Worm (Caenorhabditis elegans): Measurements from ENCODE around the gene W03G1.2.

Gene W03G1.2

DNA sequence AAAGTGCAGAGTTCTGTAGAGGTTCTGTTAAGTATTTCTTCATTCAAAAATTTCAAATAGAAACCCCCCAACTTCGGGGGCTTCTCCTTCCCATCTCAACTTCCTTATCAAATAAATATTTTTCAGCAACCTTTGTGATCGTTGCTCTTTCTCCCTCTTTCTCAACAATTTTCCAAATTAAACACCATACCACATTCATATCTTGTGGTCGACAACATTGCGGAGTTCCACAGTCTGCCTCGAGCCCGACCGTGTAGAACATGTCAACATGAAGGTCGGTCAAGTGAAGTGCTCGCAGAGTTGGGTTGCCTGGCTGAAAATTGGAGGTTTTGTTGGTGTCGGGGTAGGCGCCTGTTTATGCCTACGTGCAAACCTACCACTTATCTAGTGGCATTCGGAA, 1.9 kb upstream of the W03G1.2 start:
- TF ChIP-seq lsy-2 (tag; optimal IDR thresholded peaks at IDR 0.05) (no peak), egl-27 (tag; optimal IDR thresholded peaks at IDR 0.05) (no peak), nhr-47 (tag; optimal IDR thresholded peaks at IDR 0.05) (no peak), fkh-4 (tag; optimal IDR thresholded peaks at IDR 0.05; ENCODE audit: borderline replicate concordance) (no peak), C34B4.2 (tag; optimal IDR thresholded peaks at IDR 0.05) (no peak), nhr-84 (tag; optimal IDR thresholded peaks at IDR 0.05) (no peak), hpl-2 (GFP tag; optimal IDR thresholded peaks at IDR 0.05) (no peak), dsc-1 (tag; optimal IDR thresholded peaks at IDR 0.05) (no peak), ceh-90 (tag; optimal IDR thresholded peaks at IDR 0.05) (no peak)

ce11 chrIV:523595-523994, 857 bp upstream of the W03G1.2 start, which contains the start of gene asm-3:
TSS of gene asm-3 (minus strand) at chrIV:523809.
- TF ChIP-seq hlh-4 (tag; optimal IDR thresholded peaks at IDR 0.05) (no peak), ceh-88 (GFP tag; IDR thresholded peaks at IDR 0.05) (no peak), fkh-8 (tag; optimal IDR thresholded peaks at IDR 0.05) (no peak), ets-5 (GFP tag; IDR thresholded peaks at IDR 0.05) (no peak), lin-39 (tag; optimal IDR thresholded peaks at IDR 0.05) (no peak), dsc-1 (tag; optimal IDR thresholded peaks at IDR 0.05) (no peak), C34B4.2 (tag; optimal IDR thresholded peaks at IDR 0.05) (no peak), tbx-2 (tag; optimal IDR thresholded peaks at IDR 0.05) (no peak), efl-1 (optimal IDR thresholded peaks at IDR 0.05) (no peak), efl-1 (GFP tag; optimal IDR thresholded peaks at IDR 0.05 in 1 of 2) (peak in 1 of 2 experiments; percentile 80), elt-2 (tag; optimal IDR thresholded peaks at IDR 0.05) (peak; percentile 20), mep-1 (tag; optimal IDR thresholded peaks at IDR 0.05) (no peak), ztf-11 (tag; optimal IDR thresholded peaks at IDR 0.05) (no peak), lsy-2 (tag; optimal IDR thresholded peaks at IDR 0.05) (no peak), unc-130 (tag; optimal IDR thresholded peaks at IDR 0.05) (no peak), grh-1 (GFP tag; IDR thresholded peaks at IDR 0.05) (no peak)

DNA sequence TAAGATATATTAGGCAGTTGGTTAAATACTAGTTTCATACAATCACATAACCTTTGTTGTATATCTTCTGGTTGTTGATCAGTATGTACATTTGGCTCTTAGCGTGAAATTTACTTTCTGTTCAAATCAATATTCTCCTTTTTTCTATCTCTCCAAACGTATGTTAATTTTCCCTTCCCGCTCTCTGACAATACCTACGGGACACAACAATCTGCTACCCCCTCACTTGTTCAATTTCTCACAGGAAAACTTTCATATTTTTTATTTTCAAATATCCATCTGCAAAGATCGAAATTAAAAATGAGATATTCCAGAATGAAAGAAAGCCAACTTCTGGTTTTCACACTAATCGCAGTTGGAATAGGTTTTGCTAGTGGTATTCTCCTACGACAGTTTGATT, 7.4 kb downstream of the W03G1.2 start, which contains the start of gene glt-7:
glt-7 (plus strand) TSS at position 301 of the 400 bp plus-strand sequence.
- TF ChIP-seq elt-2 (tag; optimal IDR thresholded peaks at IDR 0.05) (no peak), efl-1 (optimal IDR thresholded peaks at IDR 0.05) (no peak), efl-1 (GFP tag; optimal IDR thresholded peaks at IDR 0.05 in 1 of 2) (peak in 1 of 2 experiments; percentile 64)

- TF ChIP-seq snpc-4 (tag; optimal IDR thresholded peaks at IDR 0.05) (no peak), egl-27 (tag; optimal IDR thresholded peaks at IDR 0.05) (no peak), ces-1 (GFP tag; optimal IDR thresholded peaks at IDR 0.05) (no peak), sup-37 (GFP tag; optimal IDR thresholded peaks at IDR 0.05) (no peak), elt-3 (tag; optimal IDR thresholded peaks at IDR 0.05) (no peak), unc-86 (tag; optimal IDR thresholded peaks at IDR 0.05) (no peak), ztf-11 (tag; optimal IDR thresholded peaks at IDR 0.05) (no peak), sox-4 (tag; optimal IDR thresholded peaks at IDR 0.05) (no peak), pag-3 (tag; optimal IDR thresholded peaks at IDR 0.05; ENCODE audit: borderline replicate concordance, insufficient read depth) (no peak)
These were observed 21.4 kb downstream of the W03G1.2 start for ce11 chrIV:545852-546251.

DNA sequence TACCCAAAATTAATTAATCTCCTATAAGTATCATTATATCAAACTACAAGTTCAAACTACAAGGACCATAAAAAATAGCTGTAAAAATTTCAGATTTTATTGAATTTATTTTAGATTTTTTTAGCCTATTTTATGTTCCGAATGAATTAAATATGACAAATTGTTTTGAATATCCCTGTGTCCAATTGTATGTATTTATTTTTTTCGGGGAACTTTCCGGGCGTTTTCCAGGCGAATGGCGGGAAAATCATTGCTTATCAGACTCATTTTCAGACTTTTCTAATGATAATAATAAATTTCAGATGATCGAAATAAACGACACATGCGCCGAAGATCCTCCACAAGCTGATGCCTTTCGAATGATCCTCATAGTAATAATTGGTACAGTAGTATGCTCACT, 23.5 kb downstream of the W03G1.2 start, which contains the start of gene F56A11.4:
F56A11.4 (plus strand) TSS at position 301 of the 400 bp plus-strand sequence.
- TF ChIP-seq pag-3 (tag; optimal IDR thresholded peaks at IDR 0.05; ENCODE audit: borderline replicate concordance, insufficient read depth): no peak
- no peak for TF ChIP-seq skn-1 (tag; optimal IDR thresholded peaks at IDR 0.05)
- TF ChIP-seq pax-3 (tag; optimal IDR thresholded peaks at IDR 0.05): no peak
- no peak for TF ChIP-seq tbx-2 (tag; optimal IDR thresholded peaks at IDR 0.05)

- TF ChIP-seq elt-2 (tag; optimal IDR thresholded peaks at IDR 0.05) (peak; percentile 88), nhr-90 (tag; optimal IDR thresholded peaks at IDR 0.05; ENCODE audit: poor library complexity) (no peak), nhr-28 (tag; optimal IDR thresholded peaks at IDR 0.05) (no peak), mep-1 (tag; optimal IDR thresholded peaks at IDR 0.05) (no peak), C34B4.2 (tag; optimal IDR thresholded peaks at IDR 0.05) (no peak), pax-3 (tag; optimal IDR thresholded peaks at IDR 0.05) (no peak), rnt-1 (tag; optimal IDR thresholded peaks at IDR 0.05) (no peak)
These were observed 27.5 kb downstream of the W03G1.2 start for ce11 chrIV:551923-552322.
